Comparison of ENCODE assay signal across 3 fruit fly cellular contexts in genomic region chr2L:1142730-1143281, dm6.
TF ChIP-seq lines count a peak whose summit lies in the region.

Gene MFS3, plus strand, starts transcription at chr2L:1143201.

TF ChIP-seq in whole organism, embryonic, 481 proteins besides CTCF, POLR2A, EP300 and RAD21 (continued from another document and continues in another):
- no peak for TF ChIP-seq p53 (GFP tag; optimal IDR thresholded peaks at IDR 0.05; lab: Kevin White, UChicago)
- TF ChIP-seq NC2β (GFP tag; optimal IDR thresholded peaks at IDR 0.05; lab: Kevin White, UChicago): peak; percentile 19
- TF ChIP-seq sqz (GFP tag; optimal IDR thresholded peaks at IDR 0.05; lab: Kevin White, UChicago): peak; percentile 96
- TF ChIP-seq CG17359 (tag; optimal IDR thresholded peaks at IDR 0.05; lab: Kevin White, UChicago): peak; percentile 32
- TF ChIP-seq ap (GFP tag; IDR thresholded peaks at IDR 0.05; lab: Robert Waterston, UW): no peak
- peak; percentile 60 for TF ChIP-seq Dp (GFP tag; optimal IDR thresholded peaks at IDR 0.05; lab: Kevin White, UChicago)
- no peak for TF ChIP-seq CG17912 (GFP tag; optimal IDR thresholded peaks at IDR 0.05; lab: Kevin White, UChicago)
- TF ChIP-seq Adf1 (GFP tag; IDR thresholded peaks at IDR 0.05; lab: Robert Waterston, UW): no peak; the same call in 1 of the 2 replicates
- no peak for TF ChIP-seq CG2199 (GFP tag; IDR thresholded peaks at IDR 0.05; lab: Robert Waterston, UW)
- 0 out of 3 replicates have a peak, but pooled peaks have one; percentile 22 for TF ChIP-seq dysf (GFP tag; IDR thresholded peaks at IDR 0.05; lab: Robert Waterston, UW)
- peak; percentile 53 for TF ChIP-seq CG11504 (tag; optimal IDR thresholded peaks at IDR 0.05; lab: Kevin White, UChicago)
- TF ChIP-seq CG17385 (GFP tag; optimal IDR thresholded peaks at IDR 0.05; lab: Kevin White, UChicago): peak; percentile 40
- peak in 1 of 2 experiments; percentile 3 for TF ChIP-seq Trl (optimal IDR thresholded peaks at IDR 0.05; lab: Kevin White, UChicago)
- no peak for TF ChIP-seq Trl (GFP tag; optimal IDR thresholded peaks at IDR 0.05; lab: Kevin White, UChicago)
- TF ChIP-seq ewg (GFP tag; optimal IDR thresholded peaks at IDR 0.05; lab: Kevin White, UChicago): peak; percentile 99
- TF ChIP-seq HHEX (GFP tag; optimal IDR thresholded peaks at IDR 0.05; lab: Kevin White, UChicago): peak; percentile 6
- TF ChIP-seq Hsf (GFP tag; optimal IDR thresholded peaks at IDR 0.05; lab: Kevin White, UChicago): peak; percentile 28
- peak; percentile 76 for TF ChIP-seq E2f2 (GFP tag; IDR thresholded peaks at IDR 0.05; lab: Robert Waterston, UW)
- peak in 1 of 2 experiments; percentile 4 for TF ChIP-seq crp (GFP tag; optimal IDR thresholded peaks at IDR 0.05; lab: Kevin White, UChicago)
- peak; percentile 3 for TF ChIP-seq CG12391 (tag; optimal IDR thresholded peaks at IDR 0.05; lab: Kevin White, UChicago)
- peak; percentile 80 for TF ChIP-seq kni (GFP tag; optimal IDR thresholded peaks at IDR 0.05; lab: Kevin White, UChicago)
- TF ChIP-seq tin (GFP tag; optimal IDR thresholded peaks at IDR 0.05; lab: Kevin White, UChicago): no peak
- TF ChIP-seq bowl (GFP tag; IDR thresholded peaks at IDR 0.05; lab: Robert Waterston, UW): no peak
- no peak for TF ChIP-seq CG11723 (GFP tag; optimal IDR thresholded peaks at IDR 0.05; lab: Kevin White, UChicago)
- no peak for TF ChIP-seq croc (GFP tag; conservative IDR thresholded peaks at IDR 0.05; lab: Robert Waterston, UW)
- peak; percentile 88 for TF ChIP-seq D19A (tag; optimal IDR thresholded peaks at IDR 0.05; lab: Kevin White, UChicago)
- no peak for TF ChIP-seq CG12236 (GFP tag; optimal IDR thresholded peaks at IDR 0.05; lab: Kevin White, UChicago)
- peak; percentile 25 for TF ChIP-seq CG2678 (tag; optimal IDR thresholded peaks at IDR 0.05; lab: Kevin White, UChicago)
- TF ChIP-seq HmgD (GFP tag; optimal IDR thresholded peaks at IDR 0.05; lab: Kevin White, UChicago): peak; percentile 61
- peak; percentile 98 for TF ChIP-seq sr (GFP tag; IDR thresholded peaks at IDR 0.05; lab: Robert Waterston, UW)
- peak; percentile 13 for TF ChIP-seq scrt (GFP tag; optimal IDR thresholded peaks at IDR 0.05; lab: Kevin White, UChicago)
- TF ChIP-seq Jarid2 (GFP tag; optimal IDR thresholded peaks at IDR 0.05; lab: Kevin White, UChicago): peak; percentile 66
- peak; percentile 79 for TF ChIP-seq pros (GFP tag; optimal IDR thresholded peaks at IDR 0.05; lab: Kevin White, UChicago)
- peak in 1 of 2 experiments; percentile 23 for TF ChIP-seq Eip74EF (GFP tag; optimal IDR thresholded peaks at IDR 0.05; lab: Kevin White, UChicago)
- no peak for TF ChIP-seq CG10366 (GFP tag; IDR thresholded peaks at IDR 0.05; lab: Robert Waterston, UW)
- TF ChIP-seq Asciz (GFP tag; optimal IDR thresholded peaks at IDR 0.05; lab: Kevin White, UChicago): no peak
- TF ChIP-seq CG4424 (GFP tag; optimal IDR thresholded peaks at IDR 0.05; lab: Kevin White, UChicago): no peak
- TF ChIP-seq CG42726 (GFP tag; IDR thresholded peaks at IDR 0.05; lab: Robert Waterston, UW; ENCODE audit: partially characterized antibody): 0 out of 2 replicates have a peak, but pooled peaks have one; percentile 3
- peak; percentile 54 for TF ChIP-seq stwl (tag; optimal IDR thresholded peaks at IDR 0.05; lab: Kevin White, UChicago)
- TF ChIP-seq MTF-1 (GFP tag; optimal IDR thresholded peaks at IDR 0.05; lab: Kevin White, UChicago; ENCODE audit: borderline replicate concordance): peak; percentile 51
- no peak for TF ChIP-seq CG15269 (tag; optimal IDR thresholded peaks at IDR 0.05; lab: Kevin White, UChicago)
- TF ChIP-seq BEAF-32 (GFP tag; optimal IDR thresholded peaks at IDR 0.05; lab: Kevin White, UChicago): peak; percentile 22
- TF ChIP-seq CG7987 (GFP tag; optimal IDR thresholded peaks at IDR 0.05; lab: Kevin White, UChicago): peak; percentile 41

TF ChIP-seq in whole organism, prepupa, 60 proteins besides CTCF, POLR2A, EP300 and RAD21 (continued from another document):
- TF ChIP-seq cyc (GFP tag; optimal IDR thresholded peaks at IDR 0.05; lab: Kevin White, UChicago) (no peak), Eip75B (GFP tag; optimal IDR thresholded peaks at IDR 0.05; lab: Kevin White, UChicago) (peak; percentile 54), dsx (GFP tag; optimal IDR thresholded peaks at IDR 0.05; lab: Kevin White, UChicago; ENCODE audit: poor library complexity, severe bottlenecking) (no peak), lz (GFP tag; optimal IDR thresholded peaks at IDR 0.05; lab: Kevin White, UChicago) (no peak), Eip78C (GFP tag; lab: Kevin White, UChicago) (peak; percentile 62), OdsH (GFP tag; optimal IDR thresholded peaks at IDR 0.05; lab: Kevin White, UChicago) (no peak), fd59A (GFP tag; optimal IDR thresholded peaks at IDR 0.05; lab: Kevin White, UChicago) (no peak), CG4318 (GFP tag; optimal IDR thresholded peaks at IDR 0.05; lab: Kevin White, UChicago) (no peak), CG6808 (GFP tag; optimal IDR thresholded peaks at IDR 0.05; lab: Kevin White, UChicago) (no peak), CG7368 (GFP tag; optimal IDR thresholded peaks at IDR 0.05; lab: Kevin White, UChicago) (no peak), Eip93F (GFP tag; optimal IDR thresholded peaks at IDR 0.05; lab: Kevin White, UChicago) (no peak), ss (GFP tag; optimal IDR thresholded peaks at IDR 0.05; lab: Kevin White, UChicago) (peak; percentile 2 to 52), CG6854 (GFP tag; optimal IDR thresholded peaks at IDR 0.05; lab: Kevin White, UChicago) (peak; percentile 58), CG11762 (GFP tag; optimal IDR thresholded peaks at IDR 0.05; lab: Kevin White, UChicago; ENCODE audit: insufficient read depth) (no peak), CG3919 (GFP tag; optimal IDR thresholded peaks at IDR 0.05; lab: Kevin White, UChicago) (peak; percentile 19), salr (GFP tag; optimal IDR thresholded peaks at IDR 0.05; lab: Kevin White, UChicago) (no peak), CG3032 (tag; optimal IDR thresholded peaks at IDR 0.05; lab: Kevin White, UChicago) (no peak), spab (GFP tag; optimal IDR thresholded peaks at IDR 0.05; lab: Kevin White, UChicago) (no peak), dac (GFP tag; optimal IDR thresholded peaks at IDR 0.05; lab: Kevin White, UChicago) (no peak), Blimp-1 (GFP tag; optimal IDR thresholded peaks at IDR 0.05; lab: Kevin White, UChicago) (no peak), acj6 (GFP tag; optimal IDR thresholded peaks at IDR 0.05; lab: Kevin White, UChicago) (no peak), Sox14 (GFP tag; optimal IDR thresholded peaks at IDR 0.05; lab: Kevin White, UChicago) (no peak), CG16779 (tag; optimal IDR thresholded peaks at IDR 0.05; lab: Kevin White, UChicago) (no peak), topi (GFP tag; optimal IDR thresholded peaks at IDR 0.05; lab: Kevin White, UChicago) (no peak), Hr4 (GFP tag; optimal IDR thresholded peaks at IDR 0.05; lab: Kevin White, UChicago) (no peak), eg (GFP tag; IDR thresholded peaks at IDR 0.05; lab: Robert Waterston, UW) (no peak), CG31627 (GFP tag; optimal IDR thresholded peaks at IDR 0.05; lab: Kevin White, UChicago) (no peak), vri (GFP tag; optimal IDR thresholded peaks at IDR 0.05; lab: Kevin White, UChicago) (peak; percentile 48), CG10669 (GFP tag; optimal IDR thresholded peaks at IDR 0.05; lab: Kevin White, UChicago) (no peak), Lpt (GFP tag; optimal IDR thresholded peaks at IDR 0.05; lab: Kevin White, UChicago) (no peak), CG9139 (GFP tag; optimal IDR thresholded peaks at IDR 0.05; lab: Kevin White, UChicago) (no peak), Sox15 (GFP tag; optimal IDR thresholded peaks at IDR 0.05; lab: Kevin White, UChicago) (no peak), CG34406 (GFP tag; optimal IDR thresholded peaks at IDR 0.05; lab: Kevin White, UChicago) (no peak), CG8319 (GFP tag; optimal IDR thresholded peaks at IDR 0.05; lab: Kevin White, UChicago) (no peak), Met (GFP tag; optimal IDR thresholded peaks at IDR 0.05; lab: Kevin White, UChicago) (peak; percentile 28), Hr39 (GFP tag; optimal IDR thresholded peaks at IDR 0.05; lab: Kevin White, UChicago) (no peak), net (GFP tag; optimal IDR thresholded peaks at IDR 0.05; lab: Kevin White, UChicago) (peak; percentile 19)

TF ChIP-seq in whole organism, wandering third instar larva, 38 proteins besides CTCF, POLR2A, EP300 and RAD21 (continued from another document):
- no peak for TF ChIP-seq ey (GFP tag; optimal IDR thresholded peaks at IDR 0.05; lab: Kevin White, UChicago)
- no peak for TF ChIP-seq sage (GFP tag; optimal IDR thresholded peaks at IDR 0.05; lab: Kevin White, UChicago)
- peak; percentile 35 for TF ChIP-seq Sp1 (GFP tag; optimal IDR thresholded peaks at IDR 0.05; lab: Kevin White, UChicago)
- TF ChIP-seq br (GFP tag; optimal IDR thresholded peaks at IDR 0.05; lab: Kevin White, UChicago): peak; percentile 47
- no peak for TF ChIP-seq Mio (GFP tag; optimal IDR thresholded peaks at IDR 0.05; lab: Kevin White, UChicago)
TF ChIP-seq in whole organism, wandering third instar larva: peak in this region for 16.
